Worm (Caenorhabditis elegans) whole organism, early embryonic: ENCODE results near the gene nsph-4.1.
"Not testable (repeated sequence)": the region's sequence is repeated elsewhere in the genome, so short reads cannot be mapped to it uniquely, and the experiment has no call there.

Source experiments
- F13C5.2 ChIP-seq: sonication (generic microtip); optimal IDR thresholded peaks from 2 replicates; lab custom pipeline; 2017; ENCODE audit warnings: mild to moderate bottlenecking, missing genetic modification characterization, inconsistent platforms, missing compliant biosample characterization
- aly-1 ChIP-seq: sonication (generic microtip); optimal IDR thresholded peaks from 2 replicates; lab custom pipeline; 2016; ENCODE audit warnings: missing genetic modification characterization, missing compliant biosample characterization
- ama-1 ChIP-seq: fragments of 150-350 bp; optimal IDR thresholded peaks from 2 replicates; lab custom pipeline; 2014
- ceh-13 ChIP-seq: fragments of 200-800 bp; sonication (Bioruptor generic); optimal IDR thresholded peaks from 2 replicates; lab custom pipeline; 2018; ENCODE audit warnings: mild to moderate bottlenecking, missing genetic modification characterization, missing compliant biosample characterization
- ets-7 ChIP-seq: sonication (generic microtip); optimal IDR thresholded peaks from 2 replicates; lab custom pipeline; 2016; ENCODE audit warnings: missing genotype, missing genetic modification characterization, missing compliant biosample characterization
- flt-1 ChIP-seq: fragments of 200-800 bp; sonication (Bioruptor generic); IDR thresholded peaks from 2 replicates; pipeline ENCODE4 v1.3.6; 2022; ENCODE audit warnings: missing genetic modification characterization, missing compliant biosample characterization
- hmbx-1 ChIP-seq: sonication (generic microtip); optimal IDR thresholded peaks from 2 replicates; lab custom pipeline; 2016; ENCODE audit warnings: mild to moderate bottlenecking, missing genetic modification characterization, missing compliant biosample characterization
- hmg-4 ChIP-seq: fragments of 200-800 bp; sonication (Bioruptor generic); optimal IDR thresholded peaks from 2 replicates; lab custom pipeline; 2018; ENCODE audit warnings: mild to moderate bottlenecking, missing genetic modification characterization, missing compliant biosample characterization
- hnd-1 ChIP-seq: sonication (generic microtip); optimal IDR thresholded peaks from 2 replicates; lab custom pipeline; 2016; ENCODE audit warnings: missing genetic modification characterization, missing compliant biosample characterization
- pes-1 ChIP-seq: fragments of 200-800 bp; sonication (Bioruptor generic); IDR thresholded peaks from 2 replicates; pipeline ENCODE4 v1.3.6; 2022; ENCODE audit warnings: missing genetic modification reagents, missing genetic modification characterization, missing compliant biosample characterization
- sea-1 ChIP-seq: fragments of 200-800 bp; sonication (Bioruptor generic); conservative IDR thresholded peaks from 2 replicates; pipeline ENCODE4 v1.3.6; 2022; ENCODE audit warnings: missing genetic modification characterization, missing compliant biosample characterization
- tbx-37 ChIP-seq: fragments of 200-800 bp; sonication (Bioruptor generic); conservative IDR thresholded peaks from 2 replicates; pipeline ENCODE4 v1.3.6; 2022; ENCODE audit warnings: missing genetic modification reagents, missing genetic modification characterization, missing compliant biosample characterization

- not testable (repeated sequence) for TF ChIP-seq hmbx-1 (tag; lab: Kevin White, UChicago); tbx-37 (GFP tag; lab: Robert Waterston, UW); pes-1 (GFP tag; lab: Robert Waterston, UW); hmg-4; flt-1 (GFP tag; lab: Robert Waterston, UW); sea-1 (GFP tag; lab: Robert Waterston, UW); ceh-13; hnd-1 (tag; lab: Kevin White, UChicago); aly-1; ets-7 (tag; lab: Kevin White, UChicago); F13C5.2 (tag; lab: Kevin White, UChicago); ama-1 (lab: Kevin White, UChicago)
Measured at ce11 chrIV:5226552-5226951, at the start of gene nsph-4.1.
